Worm (Caenorhabditis elegans): ENCODE data around the gene fbxc-7.

DNA sequence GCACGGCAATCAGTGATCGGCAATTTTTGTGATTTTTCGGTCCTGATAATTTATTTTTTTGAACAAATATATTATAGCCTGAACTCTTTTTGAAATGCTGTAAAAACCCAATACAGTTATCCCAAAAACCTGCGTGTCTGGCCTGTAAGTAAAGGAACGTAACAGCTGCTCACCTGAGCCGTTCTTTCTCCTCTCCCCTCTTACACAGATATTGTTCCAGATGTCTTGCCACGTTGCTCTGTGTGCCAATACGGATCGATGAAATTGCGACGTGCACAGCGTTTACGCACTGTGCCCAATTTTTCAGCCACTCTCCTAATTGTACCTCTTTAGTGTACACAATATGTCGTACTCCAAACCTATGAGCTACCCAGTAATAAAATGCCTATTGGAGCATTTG lies 3.9 kb downstream of the fbxc-7 start, which contains the start of gene sdz-4:
- TF ChIP-seq W03F9.2 (tag; optimal IDR thresholded peaks at IDR 0.05) (no peak), dao-5 (tag; optimal IDR thresholded peaks at IDR 0.05) (no peak), him-1 (tag; optimal IDR thresholded peaks at IDR 0.05) (no peak)
